Fruit fly (Drosophila melanogaster) whole organism, embryonic: ENCODE measurements around the gene CG4133.

ENCODE experiments used
- Antp ChIP-seq: fragments of 200-800 bp; sonication (Bioruptor generic); optimal IDR thresholded peaks from 3 replicates; lab custom pipeline; 2016; ENCODE audit warnings: missing biosample characterization, missing genetic modification characterization
- B-H1 ChIP-seq: fragments of 200-800 bp; sonication (Bioruptor generic); IDR thresholded peaks from 3 replicates; pipeline ENCODE4 v1.3.6; 2022; ENCODE audit warnings: missing biosample characterization, missing genetic modification characterization
- B-H2 ChIP-seq: fragments of 200-800 bp; sonication (Bioruptor generic); optimal IDR thresholded peaks from 2 replicates; lab custom pipeline; 2018; ENCODE audit warnings: missing biosample characterization, mild to moderate bottlenecking, missing genetic modification characterization
- CG10147 ChIP-seq: fragments of 200-800 bp; sonication (Bioruptor generic); optimal IDR thresholded peaks from 2 replicates; lab custom pipeline; 2019; ENCODE audit warnings: missing biosample characterization, mild to moderate bottlenecking, missing genetic modification characterization, moderate library complexity
- CG10366 ChIP-seq: fragments of 200-800 bp; sonication (Bioruptor generic); IDR thresholded peaks from 2 replicates; pipeline ENCODE4 v1.3.6; 2022; ENCODE audit warnings: missing biosample characterization, missing genetic modification characterization
- CG11696 ChIP-seq: fragments of 200-800 bp; sonication (Bioruptor generic); IDR thresholded peaks from 2 replicates; pipeline ENCODE4 v1.3.6; 2022; ENCODE audit warnings: missing biosample characterization, missing genetic modification characterization
- CG12236 ChIP-seq: fragments of 200-800 bp; sonication (Bioruptor generic); optimal IDR thresholded peaks from 2 replicates; lab custom pipeline; 2016; ENCODE audit warnings: missing biosample characterization, missing genetic modification characterization
- CG12659 ChIP-seq: fragments of 200-800 bp; sonication (Bioruptor generic); optimal IDR thresholded peaks from 3 replicates; lab custom pipeline; 2017; ENCODE audit warnings: mild to moderate bottlenecking, missing biosample characterization, missing genetic modification reagents, missing genetic modification characterization
- CG13123 ChIP-seq: fragments of 200-800 bp; sonication (Bioruptor generic); optimal IDR thresholded peaks from 2 replicates; lab custom pipeline; 2016; ENCODE audit warnings: missing biosample characterization, missing genetic modification characterization
- CG13775 ChIP-seq: fragments of 200-800 bp; sonication (Bioruptor generic); optimal IDR thresholded peaks from 3 replicates; lab custom pipeline; 2017; ENCODE audit warnings: missing biosample characterization, mild to moderate bottlenecking, missing genetic modification characterization
- CG14860 ChIP-seq: fragments of 200-800 bp; sonication (Bioruptor generic); IDR thresholded peaks from 3 replicates; pipeline ENCODE4 v1.3.6; 2022; ENCODE audit warnings: missing biosample characterization, missing genetic modification characterization; ENCODE audit not compliant: partially characterized antibody
- CG31441 ChIP-seq: fragments of 200-800 bp; sonication (Bioruptor generic); IDR thresholded peaks from 2 replicates; pipeline ENCODE4 v1.3.6; 2022; ENCODE audit warnings: missing biosample characterization, missing genetic modification characterization
- CG3163 ChIP-seq: fragments of 200-800 bp; sonication (Bioruptor generic); optimal IDR thresholded peaks from 3 replicates; lab custom pipeline; 2016; ENCODE audit warnings: missing biosample characterization, missing genetic modification characterization
- CG32767 ChIP-seq: fragments of 200-800 bp; sonication (Bioruptor generic); IDR thresholded peaks from 2 replicates; pipeline ENCODE4 v1.3.6; 2022; ENCODE audit warnings: missing biosample characterization, missing genetic modification characterization
- CG4282 ChIP-seq: fragments of 200-800 bp; sonication (Bioruptor generic); optimal IDR thresholded peaks from 2 replicates; lab custom pipeline; 2016; ENCODE audit warnings: missing biosample characterization, missing genetic modification characterization
- CG4328 ChIP-seq: fragments of 200-800 bp; sonication (Bioruptor generic); optimal IDR thresholded peaks from 3 replicates; lab custom pipeline; 2017; ENCODE audit warnings: missing biosample characterization, missing genetic modification reagents, missing genetic modification characterization
- CG4617 ChIP-seq: fragments of 200-800 bp; sonication (Bioruptor generic); optimal IDR thresholded peaks from 3 replicates; lab custom pipeline; 2016; ENCODE audit warnings: missing biosample characterization, missing genetic modification characterization, borderline replicate concordance
- CG5953 ChIP-seq: fragments of 200-800 bp; sonication (Bioruptor generic); IDR thresholded peaks from 2 replicates; pipeline ENCODE4 v1.3.6; 2022; ENCODE audit warnings: missing biosample characterization, missing genetic modification characterization
- CG8478 ChIP-seq: fragments of >200 bp; optimal IDR thresholded peaks from 2 replicates; lab custom pipeline; 2018
- CG9437 ChIP-seq: fragments of 200-800 bp; sonication (Bioruptor generic); optimal IDR thresholded peaks from 2 replicates; lab custom pipeline; 2018; ENCODE audit warnings: missing biosample characterization, mild to moderate bottlenecking, missing genetic modification characterization
- Chrac-16 ChIP-seq: fragments of 200-800 bp; sonication (Bioruptor generic); optimal IDR thresholded peaks from 3 replicates; lab custom pipeline; 2016; ENCODE audit warnings: missing biosample characterization, missing genetic modification characterization
- Ets65A ChIP-seq: fragments of 200-800 bp; sonication (Bioruptor generic); peaks from one replicate; lab custom pipeline; 2016; ENCODE audit warnings: missing biosample characterization, missing genetic modification characterization
- H2.0 ChIP-seq: fragments of 200-800 bp; sonication (Bioruptor generic); IDR thresholded peaks from 2 replicates; pipeline ENCODE4 v1.3.6; 2022; ENCODE audit warnings: missing biosample characterization, missing genetic modification characterization
- HHEX ChIP-seq: fragments of 200-800 bp; sonication (Bioruptor generic); optimal IDR thresholded peaks from 3 replicates; lab custom pipeline; 2017; ENCODE audit warnings: missing biosample characterization, mild to moderate bottlenecking, missing genetic modification characterization, missing genetic modification reagents
- HLH54F ChIP-seq: fragments of 200-800 bp; sonication (Bioruptor generic); optimal IDR thresholded peaks from 3 replicates; lab custom pipeline; 2016; ENCODE audit warnings: missing biosample characterization, missing genetic modification characterization
- Hsf ChIP-seq: fragments of 200-800 bp; sonication (Bioruptor generic); optimal IDR thresholded peaks from 3 replicates; lab custom pipeline; 2016; ENCODE audit warnings: missing biosample characterization, missing genetic modification characterization
- Med ChIP-seq: fragments of 200-800 bp; sonication (Bioruptor generic); peaks from one replicate; lab custom pipeline; 2016; ENCODE audit warnings: missing biosample characterization, missing genetic modification characterization, mild to moderate bottlenecking, inconsistent platforms, moderate library complexity
- Nf-YC ChIP-seq: fragments of 200-800 bp; optimal IDR thresholded peaks from 3 replicates; lab custom pipeline; 2019; ENCODE audit warnings: missing biosample characterization, mild to moderate bottlenecking, missing genetic modification characterization, moderate library complexity
- Oli ChIP-seq: fragments of 200-800 bp; sonication (Bioruptor generic); optimal IDR thresholded peaks from 2 replicates; lab custom pipeline; 2018; ENCODE audit warnings: missing biosample characterization, mild to moderate bottlenecking, missing genetic modification characterization, moderate library complexity
- Ravus ChIP-seq: fragments of 200-800 bp; sonication (Bioruptor generic); IDR thresholded peaks from 2 replicates; pipeline ENCODE4 v1.3.6; 2022; ENCODE audit warnings: missing biosample characterization, missing genetic modification characterization
- abd-A ChIP-seq: fragments of 200-800 bp; sonication (Bioruptor generic); optimal IDR thresholded peaks from 3 replicates; lab custom pipeline; 2019; ENCODE audit warnings: missing biosample characterization, mild to moderate bottlenecking, missing genetic modification characterization, moderate library complexity
- chif ChIP-seq, 2 experiments: fragments of 200-800 bp; sonication (Bioruptor generic); optimal IDR thresholded peaks; 3 replicates each; lab custom pipeline; 2016; ENCODE audit warnings: missing biosample characterization in 2 of 2, missing genetic modification characterization in 2 of 2
- crol ChIP-seq: fragments of 200-800 bp; sonication (Bioruptor generic); IDR thresholded peaks from 2 replicates; pipeline ENCODE4 v1.3.6; 2022; ENCODE audit warnings: missing biosample characterization, missing genetic modification characterization
- danr ChIP-seq: fragments of 200-800 bp; sonication (Bioruptor generic); IDR thresholded peaks from 2 replicates; pipeline ENCODE4 v1.3.6; 2022; ENCODE audit warnings: missing biosample characterization, missing genetic modification characterization
- fd102C ChIP-seq: fragments of 200-800 bp; sonication (Bioruptor generic); optimal IDR thresholded peaks from 2 replicates; lab custom pipeline; 2018; ENCODE audit warnings: missing biosample characterization, mild to moderate bottlenecking, missing genetic modification characterization, moderate library complexity
- fd64A ChIP-seq: fragments of 200-800 bp; sonication (Bioruptor generic); optimal IDR thresholded peaks from 3 replicates; lab custom pipeline; 2018; ENCODE audit warnings: missing biosample characterization, mild to moderate bottlenecking, missing genetic modification characterization
- grau ChIP-seq: fragments of 200-800 bp; optimal IDR thresholded peaks from 3 replicates; lab custom pipeline; 2019; ENCODE audit warnings: missing biosample characterization, mild to moderate bottlenecking, missing genetic modification characterization, moderate library complexity
- hb ChIP-seq: fragments of 200-800 bp; sonication (Bioruptor generic); IDR thresholded peaks from 3 replicates; pipeline ENCODE4 v1.3.6; 2022; ENCODE audit warnings: missing biosample characterization, missing genetic modification characterization; ENCODE audit not compliant: partially characterized antibody
- jigr1 ChIP-seq: fragments of 200-800 bp; sonication (Bioruptor generic); IDR thresholded peaks from 3 replicates; pipeline ENCODE4 v1.3.6; 2022; ENCODE audit warnings: missing biosample characterization, missing genetic modification characterization
- kah ChIP-seq: fragments of 200-800 bp; sonication (Bioruptor generic); optimal IDR thresholded peaks from 2 replicates; lab custom pipeline; 2018; ENCODE audit warnings: missing biosample characterization, mild to moderate bottlenecking, missing genetic modification characterization
- lov ChIP-seq, 2 experiments: fragments of 200-800 bp in 1 of 2; fragments of >200 bp in 1 of 2; sonication (Bioruptor generic) in 1 of 2; IDR thresholded peaks in 1 of 2; optimal IDR thresholded peaks in 1 of 2; 2 replicates in 1 of 2; 3 replicates in 1 of 2; pipeline versions ENCODE4 v1.3.6 to Lab custom; 2017 to 2022; ENCODE audit warnings: missing biosample characterization in 1 of 2, missing genetic modification characterization in 1 of 2
- org-1 ChIP-seq: fragments of 200-800 bp; sonication (Bioruptor generic); optimal IDR thresholded peaks from 2 replicates; lab custom pipeline; 2017; ENCODE audit warnings: missing biosample characterization, missing genetic modification characterization
- pb ChIP-seq: fragments of 200-800 bp; sonication (Bioruptor generic); optimal IDR thresholded peaks from 3 replicates; lab custom pipeline; 2016; ENCODE audit warnings: missing biosample characterization, missing genetic modification characterization
- pros ChIP-seq: fragments of 200-800 bp; sonication (Bioruptor generic); optimal IDR thresholded peaks from 3 replicates; lab custom pipeline; 2019; ENCODE audit warnings: missing biosample characterization, mild to moderate bottlenecking, missing genetic modification characterization, moderate library complexity
- salm ChIP-seq: fragments of 200-800 bp; sonication (Bioruptor generic); optimal IDR thresholded peaks from 2 replicates; lab custom pipeline; 2018; ENCODE audit warnings: missing biosample characterization, mild to moderate bottlenecking, missing genetic modification characterization
- scrt ChIP-seq: fragments of 200-800 bp; sonication (Bioruptor generic); optimal IDR thresholded peaks from 2 replicates; lab custom pipeline; 2018; ENCODE audit warnings: missing biosample characterization, mild to moderate bottlenecking, missing genetic modification characterization, moderate library complexity
- sim ChIP-seq: fragments of 200-800 bp; sonication (Bioruptor generic); IDR thresholded peaks from 2 replicates; pipeline ENCODE4 v1.3.6; 2022; ENCODE audit warnings: missing biosample characterization, missing genetic modification characterization
- sima ChIP-seq: fragments of 200-800 bp; sonication (Bioruptor generic); optimal IDR thresholded peaks from 2 replicates; lab custom pipeline; 2016; ENCODE audit warnings: missing biosample characterization, missing genetic modification characterization
- twi ChIP-seq: fragments of 200-800 bp; optimal IDR thresholded peaks from 2 replicates; lab custom pipeline; 2019; ENCODE audit warnings: missing biosample characterization, mild to moderate bottlenecking, missing genetic modification characterization, moderate library complexity
- vfl ChIP-seq: fragments of 200-800 bp; sonication (Bioruptor generic); optimal IDR thresholded peaks from 2 replicates; lab custom pipeline; 2016; ENCODE audit warnings: missing biosample characterization, missing genetic modification characterization
- zf30C ChIP-seq: fragments of 200-800 bp; sonication (Bioruptor generic); optimal IDR thresholded peaks from 3 replicates; lab custom pipeline; 2018; ENCODE audit warnings: missing biosample characterization, mild to moderate bottlenecking, missing genetic modification characterization

CG4133 gene

dm6 chr2L:472073-472590 lies 16.8 kb downstream of the CG4133 start, which contains the start of gene CG4297 (continued):
- TF ChIP-seq CG10147 = peak; percentile 88
- peak; percentile 100 for TF ChIP-seq kah (GFP tag; lab: Kevin White, UChicago)
- TF ChIP-seq CG9437 (GFP tag; lab: Kevin White, UChicago) = peak; percentile 94
- peak; percentile 91 for TF ChIP-seq salm (tag; lab: Kevin White, UChicago)
- peak; percentile 69 for TF ChIP-seq sima (GFP tag; lab: Kevin White, UChicago)
- TF ChIP-seq CG4282 (GFP tag; lab: Kevin White, UChicago) = peak; percentile 91
- peak; percentile 89 for TF ChIP-seq Chrac-16 (GFP tag; lab: Kevin White, UChicago)
- TF ChIP-seq abd-A = peak; percentile 73
- TF ChIP-seq H2.0 (GFP tag; lab: Robert Waterston, UW) = no peak
- TF ChIP-seq Ets65A = peak; percentile 99
- peak; percentile 95 for TF ChIP-seq CG12659 (GFP tag; lab: Kevin White, UChicago)
- TF ChIP-seq HLH54F (GFP tag; lab: Kevin White, UChicago) = peak; percentile 93
- TF ChIP-seq org-1 (GFP tag; lab: Kevin White, UChicago) = peak; percentile 93
- no peak for TF ChIP-seq lov (optimal IDR thresholded peaks at IDR 0.05; lab: Kevin White, UChicago)
- no peak for TF ChIP-seq lov (GFP tag; IDR thresholded peaks at IDR 0.05; lab: Robert Waterston, UW)
- no peak for TF ChIP-seq Ravus (GFP tag; lab: Robert Waterston, UW)
- TF ChIP-seq vfl (GFP tag; lab: Kevin White, UChicago) = peak; percentile 81
- peak; percentile 95 for TF ChIP-seq Antp (GFP tag; lab: Kevin White, UChicago)
- peak; percentile 76 for TF ChIP-seq Nf-YC (tag; lab: Kevin White, UChicago)
- TF ChIP-seq B-H1 = no peak
- no peak for TF ChIP-seq CG8478 (lab: Kevin White, UChicago)
- TF ChIP-seq chif (GFP tag; optimal IDR thresholded peaks at IDR 0.05; lab: Kevin White, UChicago) = peak; percentile 90 to 94
- no peak for TF ChIP-seq sim (GFP tag; lab: Robert Waterston, UW)
- TF ChIP-seq CG32767 (GFP tag; lab: Robert Waterston, UW) = no peak
- peak; percentile 94 for TF ChIP-seq Hsf (GFP tag; lab: Kevin White, UChicago)
- no peak for TF ChIP-seq CG31441 (GFP tag; lab: Robert Waterston, UW)
- peak; percentile 90 for TF ChIP-seq CG4328 (GFP tag; lab: Kevin White, UChicago)
- no peak for TF ChIP-seq CG10366 (GFP tag; lab: Robert Waterston, UW)
- peak; percentile 99 for TF ChIP-seq scrt (GFP tag; lab: Kevin White, UChicago)
- no peak for TF ChIP-seq fd102C (GFP tag; lab: Kevin White, UChicago)
- peak; percentile 93 for TF ChIP-seq Oli
- peak; percentile 99 for TF ChIP-seq Med (GFP tag; lab: Kevin White, UChicago)
- TF ChIP-seq CG12236 (GFP tag; lab: Kevin White, UChicago) = peak; percentile 85
- TF ChIP-seq pb = peak; percentile 95
- no peak for TF ChIP-seq CG5953 (GFP tag; lab: Robert Waterston, UW)
- TF ChIP-seq CG11696 (GFP tag; lab: Robert Waterston, UW) = no peak
- TF ChIP-seq grau (tag; lab: Kevin White, UChicago) = peak; percentile 92
- TF ChIP-seq CG13123 (GFP tag; lab: Kevin White, UChicago) = peak; percentile 76
- no peak for TF ChIP-seq crol (GFP tag; lab: Robert Waterston, UW)
- peak; percentile 95 for TF ChIP-seq HHEX (GFP tag; lab: Kevin White, UChicago)
- TF ChIP-seq pros (GFP tag; lab: Kevin White, UChicago) = peak; percentile 69
- no peak for TF ChIP-seq hb (GFP tag; lab: Robert Waterston, UW)
- peak; percentile 79 for TF ChIP-seq B-H2
- peak; percentile 97 for TF ChIP-seq zf30C (GFP tag; lab: Kevin White, UChicago)
- peak; percentile 78 for TF ChIP-seq fd64A (GFP tag; lab: Kevin White, UChicago)
- TF ChIP-seq CG3163 = peak; percentile 88
- no peak for TF ChIP-seq CG14860 (GFP tag; lab: Robert Waterston, UW)
- no peak for TF ChIP-seq jigr1 (GFP tag; lab: Robert Waterston, UW)
- TF ChIP-seq CG4617 = peak; percentile 70
- no peak for TF ChIP-seq danr (GFP tag; lab: Robert Waterston, UW)
- peak; percentile 90 for TF ChIP-seq CG13775 (GFP tag; lab: Kevin White, UChicago)
- peak; percentile 73 for TF ChIP-seq twi (tag; lab: Kevin White, UChicago)
